Fruit fly (Drosophila melanogaster) whole organism, embryonic: ENCODE measurements around the gene CG13601.
A peak's percentile ranks its signal among the peaks of the same experiment; 100 is the strongest.

Experiments used
- Ada2b ChIP-seq: fragments of 200-800 bp; sonication (Bioruptor generic); IDR thresholded peaks from 2 replicates; pipeline ENCODE4 v1.3.6; 2022; ENCODE audit warnings: missing biosample characterization, missing genetic modification characterization
- Awh ChIP-seq: fragments of 200-800 bp; sonication (Bioruptor generic); IDR thresholded peaks from 2 replicates; pipeline ENCODE4, ENCODE4 v1.3.6; 2022; ENCODE audit warnings: missing biosample characterization, missing genetic modification characterization
- B-H2 ChIP-seq: fragments of 200-800 bp; sonication (Bioruptor generic); optimal IDR thresholded peaks from 2 replicates; lab custom pipeline; 2018; ENCODE audit warnings: missing biosample characterization, mild to moderate bottlenecking, missing genetic modification characterization
- CG10147 ChIP-seq: fragments of 200-800 bp; sonication (Bioruptor generic); optimal IDR thresholded peaks from 2 replicates; lab custom pipeline; 2019; ENCODE audit warnings: missing biosample characterization, mild to moderate bottlenecking, missing genetic modification characterization, moderate library complexity
- CG1024 ChIP-seq: fragments of 200-800 bp; sonication (Bioruptor generic); IDR thresholded peaks from 2 replicates; pipeline ENCODE4 v1.3.6; 2022; ENCODE audit warnings: missing biosample characterization, missing genetic modification characterization
- CG10462 ChIP-seq: fragments of 200-800 bp; sonication (Bioruptor generic); optimal IDR thresholded peaks from 2 replicates; lab custom pipeline; 2016; ENCODE audit warnings: missing biosample characterization, missing genetic modification characterization
- CG11723 ChIP-seq: fragments of 200-800 bp; sonication (Bioruptor generic); optimal IDR thresholded peaks from 2 replicates; lab custom pipeline; 2017; ENCODE audit warnings: missing biosample characterization, mild to moderate bottlenecking, missing genetic modification characterization
- CG12942 ChIP-seq: fragments of 200-800 bp; sonication (Bioruptor generic); optimal IDR thresholded peaks from 3 replicates; lab custom pipeline; 2016; ENCODE audit warnings: missing biosample characterization, missing genetic modification characterization
- CG13424 ChIP-seq: fragments of 200-800 bp; sonication (Bioruptor generic); optimal IDR thresholded peaks from 2 replicates; lab custom pipeline; 2019; ENCODE audit warnings: missing biosample characterization, mild to moderate bottlenecking, missing genetic modification characterization, moderate library complexity
- CG13775 ChIP-seq: fragments of 200-800 bp; sonication (Bioruptor generic); optimal IDR thresholded peaks from 3 replicates; lab custom pipeline; 2017; ENCODE audit warnings: missing biosample characterization, mild to moderate bottlenecking, missing genetic modification characterization
- CG13894 ChIP-seq: fragments of 200-800 bp; sonication (Bioruptor generic); optimal IDR thresholded peaks from 3 replicates; lab custom pipeline; 2018; ENCODE audit warnings: missing biosample characterization, mild to moderate bottlenecking, missing genetic modification characterization, moderate library complexity
- CG14710 ChIP-seq: fragments of 200-800 bp; sonication (Bioruptor generic); optimal IDR thresholded peaks from 3 replicates; lab custom pipeline; 2019; ENCODE audit warnings: missing biosample characterization, mild to moderate bottlenecking, missing genetic modification characterization, moderate library complexity
- CG2116 ChIP-seq: fragments of 200-800 bp; sonication (Bioruptor generic); optimal IDR thresholded peaks from 3 replicates; lab custom pipeline; 2018; ENCODE audit warnings: missing biosample characterization, mild to moderate bottlenecking, missing genetic modification characterization
- CG2129 ChIP-seq: fragments of 200-800 bp; sonication (Bioruptor generic); IDR thresholded peaks from 2 replicates; pipeline ENCODE4 v1.3.6; 2022; ENCODE audit warnings: missing biosample characterization, missing genetic modification characterization; ENCODE audit not compliant: partially characterized antibody
- CG3847 ChIP-seq: fragments of 200-800 bp; sonication (Bioruptor generic); IDR thresholded peaks from 2 replicates; pipeline ENCODE4 v1.3.6; 2022; ENCODE audit warnings: missing biosample characterization, missing genetic modification characterization
- CG6254 ChIP-seq: fragments of 200-800 bp; sonication (Bioruptor generic); optimal IDR thresholded peaks from 3 replicates; lab custom pipeline; 2017; ENCODE audit warnings: mild to moderate bottlenecking, missing biosample characterization, missing genetic modification reagents, missing genetic modification characterization
- CG7963 ChIP-seq: fragments of 200-800 bp; sonication (Bioruptor generic); IDR thresholded peaks from 3 replicates; pipeline ENCODE4 v1.3.6; 2022; ENCODE audit warnings: missing biosample characterization, missing genetic modification characterization; ENCODE audit not compliant: partially characterized antibody
- CG8388 ChIP-seq: fragments of 200-800 bp; sonication (Bioruptor generic); optimal IDR thresholded peaks from 2 replicates; lab custom pipeline; 2019; ENCODE audit warnings: missing biosample characterization, mild to moderate bottlenecking, missing genetic modification characterization, moderate library complexity
- CG9437 ChIP-seq: fragments of 200-800 bp; sonication (Bioruptor generic); optimal IDR thresholded peaks from 2 replicates; lab custom pipeline; 2018; ENCODE audit warnings: missing biosample characterization, mild to moderate bottlenecking, missing genetic modification characterization
- CG9797 ChIP-seq: fragments of 200-800 bp; sonication (Bioruptor generic); optimal IDR thresholded peaks from 3 replicates; lab custom pipeline; 2018; ENCODE audit warnings: missing biosample characterization, mild to moderate bottlenecking, missing genetic modification characterization
- CG9876 ChIP-seq: fragments of 200-800 bp; sonication (Bioruptor generic); optimal IDR thresholded peaks from 2 replicates; lab custom pipeline; 2016; ENCODE audit warnings: missing biosample characterization, missing genetic modification characterization
- Chrac-16 ChIP-seq: fragments of 200-800 bp; sonication (Bioruptor generic); optimal IDR thresholded peaks from 3 replicates; lab custom pipeline; 2016; ENCODE audit warnings: missing biosample characterization, missing genetic modification characterization
- Drgx ChIP-seq: fragments of 200-800 bp; sonication (Bioruptor generic); IDR thresholded peaks from 2 replicates; pipeline ENCODE4 v1.3.6; 2022; ENCODE audit warnings: missing biosample characterization, missing genetic modification characterization
- Elba2 ChIP-seq: fragments of 200-800 bp; sonication (Bioruptor generic); optimal IDR thresholded peaks from 3 replicates; lab custom pipeline; 2016; ENCODE audit warnings: missing biosample characterization, missing genetic modification characterization
- Hmr ChIP-seq: fragments of 200-800 bp; sonication (Bioruptor generic); optimal IDR thresholded peaks from 3 replicates; lab custom pipeline; 2017; ENCODE audit warnings: mild to moderate bottlenecking, missing biosample characterization, missing genetic modification reagents, missing genetic modification characterization
- Rfx ChIP-seq: fragments of 200-800 bp; sonication (Bioruptor generic); IDR thresholded peaks from 2 replicates; pipeline ENCODE4 v1.3.6; 2022; ENCODE audit warnings: missing biosample characterization, missing genetic modification characterization
- Spps ChIP-seq: fragments of 200-800 bp; sonication (Bioruptor generic); optimal IDR thresholded peaks from 2 replicates; lab custom pipeline; 2018; ENCODE audit warnings: missing biosample characterization, mild to moderate bottlenecking, missing genetic modification characterization
- Taf1 ChIP-seq: fragments of 200-800 bp; sonication (Bioruptor generic); IDR thresholded peaks from 2 replicates; pipeline ENCODE4 v1.3.6; 2022; ENCODE audit warnings: missing biosample characterization, missing genetic modification characterization
- Xrp1 ChIP-seq: fragments of 200-800 bp; sonication (Bioruptor generic); IDR thresholded peaks from 2 replicates; pipeline ENCODE4 v1.3.6; 2022; ENCODE audit warnings: missing biosample characterization, missing genetic modification characterization
- ab ChIP-seq: fragments of 200-800 bp; sonication (Bioruptor generic); optimal IDR thresholded peaks from 2 replicates; lab custom pipeline; 2016; ENCODE audit warnings: missing biosample characterization, missing genetic modification characterization
- bbx ChIP-seq: fragments of 200-800 bp; sonication (Bioruptor generic); IDR thresholded peaks from 2 replicates; pipeline ENCODE4 v1.3.6; 2022; ENCODE audit warnings: missing biosample characterization, missing genetic modification characterization; ENCODE audit not compliant: partially characterized antibody
- bowl ChIP-seq: fragments of 200-800 bp; sonication (Bioruptor generic); IDR thresholded peaks from 2 replicates; pipeline ENCODE4 v1.3.6; 2022; ENCODE audit warnings: missing biosample characterization, missing genetic modification characterization
- cg ChIP-seq: fragments of 200-800 bp; sonication (Bioruptor generic); optimal IDR thresholded peaks from 3 replicates; lab custom pipeline; 2019; ENCODE audit warnings: missing biosample characterization, mild to moderate bottlenecking, missing genetic modification characterization, moderate library complexity
- crc ChIP-seq: fragments of 200-800 bp; sonication (Bioruptor generic); optimal IDR thresholded peaks from 2 replicates; lab custom pipeline; 2016; ENCODE audit warnings: missing biosample characterization, missing genetic modification characterization
- dan ChIP-seq: fragments of 200-800 bp; sonication (Bioruptor generic); IDR thresholded peaks from 2 replicates; pipeline ENCODE4 v1.3.6; 2022; ENCODE audit warnings: missing biosample characterization, missing genetic modification characterization
- danr ChIP-seq: fragments of 200-800 bp; sonication (Bioruptor generic); IDR thresholded peaks from 2 replicates; pipeline ENCODE4 v1.3.6; 2022; ENCODE audit warnings: missing biosample characterization, missing genetic modification characterization
- eve ChIP-seq, 2 experiments: fragments of >200 bp; optimal IDR thresholded peaks; 2 replicates each; lab custom pipeline; 2017; ENCODE audit warnings: missing biosample characterization in 2 of 2, missing genetic modification characterization in 2 of 2
- ftz-f1 ChIP-seq: fragments of 200-800 bp; sonication (Bioruptor generic); optimal IDR thresholded peaks from 2 replicates; lab custom pipeline; 2016; ENCODE audit warnings: missing biosample characterization, missing genetic modification characterization
- fu2 ChIP-seq: fragments of 200-800 bp; sonication (Bioruptor generic); optimal IDR thresholded peaks from 2 replicates; lab custom pipeline; 2016; ENCODE audit warnings: missing biosample characterization, missing genetic modification characterization
- ind ChIP-seq: fragments of 200-800 bp; sonication (Bioruptor generic); optimal IDR thresholded peaks from 3 replicates; lab custom pipeline; 2016; ENCODE audit warnings: missing biosample characterization, missing genetic modification characterization
- jing ChIP-seq: fragments of 200-800 bp; sonication (Bioruptor generic); optimal IDR thresholded peaks from 2 replicates; lab custom pipeline; 2018; ENCODE audit warnings: missing biosample characterization, mild to moderate bottlenecking, missing genetic modification characterization
- lbe ChIP-seq: fragments of 200-800 bp; sonication (Bioruptor generic); optimal IDR thresholded peaks from 2 replicates; lab custom pipeline; 2016; ENCODE audit warnings: missing biosample characterization, mild to moderate bottlenecking, missing genetic modification characterization
- nom ChIP-seq: fragments of 200-800 bp; sonication (Bioruptor generic); optimal IDR thresholded peaks from 2 replicates; lab custom pipeline; 2017; ENCODE audit warnings: missing biosample characterization, missing genetic modification characterization, mild to moderate bottlenecking, moderate library complexity, missing genetic modification reagents
- pum ChIP-seq: fragments of 200-800 bp; sonication (Bioruptor generic); optimal IDR thresholded peaks from 2 replicates; lab custom pipeline; 2016; ENCODE audit warnings: missing biosample characterization, missing genetic modification characterization
- slbo ChIP-seq: fragments of 200-800 bp; sonication (Bioruptor generic); IDR thresholded peaks from 2 replicates; pipeline ENCODE4 v1.3.6; 2022; ENCODE audit warnings: missing biosample characterization, missing genetic modification characterization
- tll ChIP-seq, 2 experiments: fragments of 200-800 bp in 1 of 2; fragments of >200 bp in 1 of 2; sonication (Bioruptor generic) in 1 of 2; optimal IDR thresholded peaks; 2 replicates each; lab custom pipeline; 2017 to 2019; ENCODE audit warnings: missing biosample characterization in 2 of 2, missing genetic modification characterization in 2 of 2, mild to moderate bottlenecking in 1 of 2, moderate library complexity in 1 of 2
- vfl ChIP-seq: fragments of 200-800 bp; sonication (Bioruptor generic); optimal IDR thresholded peaks from 2 replicates; lab custom pipeline; 2016; ENCODE audit warnings: missing biosample characterization, missing genetic modification characterization
- zen2 ChIP-seq: fragments of 200-800 bp; sonication (Bioruptor generic); IDR thresholded peaks from 3 replicates; pipeline ENCODE4 v1.3.6; 2022; ENCODE audit warnings: missing biosample characterization, missing genetic modification characterization; ENCODE audit not compliant: partially characterized antibody
- zf30C ChIP-seq: fragments of 200-800 bp; sonication (Bioruptor generic); optimal IDR thresholded peaks from 3 replicates; lab custom pipeline; 2018; ENCODE audit warnings: missing biosample characterization, mild to moderate bottlenecking, missing genetic modification characterization

CG13601 gene

DNA sequence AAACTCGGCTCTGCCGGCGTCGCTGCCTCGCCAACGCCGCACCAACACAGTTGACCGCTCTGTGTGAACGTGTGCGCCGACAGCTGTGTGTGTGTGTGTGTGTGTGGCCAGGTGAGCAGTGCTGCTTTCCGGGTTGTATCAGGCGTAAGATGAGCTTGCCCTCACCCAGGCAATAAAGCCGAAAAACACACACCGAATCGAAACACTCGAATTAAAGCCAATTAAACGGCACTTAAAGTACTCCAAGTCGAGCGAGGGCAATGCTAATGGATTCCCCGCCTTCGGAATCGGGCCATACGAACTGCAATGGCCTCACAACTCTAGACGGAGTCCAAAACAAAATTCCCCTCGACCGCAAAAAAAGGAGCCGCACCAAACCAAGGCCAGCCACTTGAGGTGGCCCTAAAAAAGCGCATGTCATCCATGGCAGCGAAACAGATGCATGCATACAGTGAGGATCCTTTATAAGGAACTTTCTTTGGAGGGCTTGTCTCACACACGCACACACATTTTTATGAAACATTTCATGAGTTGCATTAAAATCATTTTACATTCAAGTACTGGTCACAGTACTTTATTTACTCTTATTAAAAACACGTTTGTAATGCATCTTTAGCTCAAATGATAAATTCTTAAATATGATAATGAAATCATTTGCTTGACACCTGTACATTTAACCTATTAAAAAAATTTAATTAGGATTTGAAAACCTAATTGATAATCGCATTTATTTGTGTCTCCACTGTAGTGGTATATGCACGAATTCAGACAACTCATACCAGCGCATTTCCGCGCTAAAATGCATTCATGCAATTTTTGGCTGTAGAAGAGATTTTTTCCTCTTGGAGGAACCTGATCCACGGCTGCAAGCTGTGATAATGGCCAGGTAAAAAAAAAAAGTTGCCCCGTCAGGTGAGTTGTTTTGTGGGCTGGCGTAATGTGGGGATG is 21.3 kb upstream of the CG13601 start:
- peak; percentile 56; the same call in 1 of the 2 replicates for TF ChIP-seq Drgx (GFP tag; lab: Robert Waterston, UW)
- peak; percentile 86 for TF ChIP-seq nom (GFP tag; lab: Kevin White, UChicago)
- TF ChIP-seq crc (GFP tag; lab: Kevin White, UChicago): no peak
- TF ChIP-seq CG12942 (GFP tag; lab: Kevin White, UChicago): no peak
- TF ChIP-seq CG13424 (tag; lab: Kevin White, UChicago): no peak
- TF ChIP-seq CG9876: no peak
- TF ChIP-seq CG9797: no peak
- no peak for TF ChIP-seq ab (GFP tag; lab: Kevin White, UChicago)
- no peak for TF ChIP-seq CG10147 (GFP tag; lab: Kevin White, UChicago)
- no peak for TF ChIP-seq vfl (GFP tag; lab: Kevin White, UChicago)
- TF ChIP-seq Taf1 (GFP tag; lab: Robert Waterston, UW): no peak
- no peak for TF ChIP-seq B-H2 (GFP tag; lab: Kevin White, UChicago)
- no peak for TF ChIP-seq Rfx (GFP tag; lab: Robert Waterston, UW)
- no peak for TF ChIP-seq pum (GFP tag; lab: Kevin White, UChicago)
- no peak for TF ChIP-seq Awh (GFP tag; lab: Robert Waterston, UW)
- TF ChIP-seq fu2: no peak
- peak; percentile 87 for TF ChIP-seq lbe (GFP tag; lab: Kevin White, UChicago)
- no peak for TF ChIP-seq Elba2 (GFP tag; lab: Kevin White, UChicago)
- TF ChIP-seq CG3847 (GFP tag; lab: Robert Waterston, UW): 0 out of 2 replicates have a peak, but pooled peaks have one; percentile 19
- no peak for TF ChIP-seq CG9437 (GFP tag; lab: Kevin White, UChicago)
- TF ChIP-seq CG13894 (tag; lab: Kevin White, UChicago): no peak
- no peak for TF ChIP-seq bbx (GFP tag; lab: Robert Waterston, UW)
- TF ChIP-seq CG14710 (tag; lab: Kevin White, UChicago): no peak
- TF ChIP-seq zf30C (GFP tag; lab: Kevin White, UChicago): no peak
- no peak for TF ChIP-seq tll (GFP tag; optimal IDR thresholded peaks at IDR 0.05; lab: Kevin White, UChicago)
- TF ChIP-seq dan (GFP tag; lab: Robert Waterston, UW): no peak
- no peak for TF ChIP-seq bowl (GFP tag; lab: Robert Waterston, UW)
- TF ChIP-seq zen2 (GFP tag; lab: Robert Waterston, UW): no peak
- no peak for TF ChIP-seq CG6254
- TF ChIP-seq Hmr (GFP tag; lab: Kevin White, UChicago): no peak
- TF ChIP-seq ftz-f1 (GFP tag; lab: Kevin White, UChicago): no peak
- no peak for TF ChIP-seq CG10462
- 0 out of 2 replicates have a peak, but pooled peaks have one; percentile 29 for TF ChIP-seq slbo (GFP tag; lab: Robert Waterston, UW)
- TF ChIP-seq eve (GFP tag; optimal IDR thresholded peaks at IDR 0.05; lab: Kevin White, UChicago): no peak
- no peak for TF ChIP-seq CG7963 (GFP tag; lab: Robert Waterston, UW)
- TF ChIP-seq Xrp1 (GFP tag; lab: Robert Waterston, UW): no peak
- TF ChIP-seq CG1024 (GFP tag; lab: Robert Waterston, UW): no peak
- TF ChIP-seq jing (GFP tag; lab: Kevin White, UChicago): no peak
- no peak for TF ChIP-seq Ada2b (GFP tag; lab: Robert Waterston, UW)
- TF ChIP-seq CG11723 (GFP tag; lab: Kevin White, UChicago): no peak
- no peak for TF ChIP-seq ind
- no peak for TF ChIP-seq CG8388
- TF ChIP-seq CG13775 (GFP tag; lab: Kevin White, UChicago): no peak
- no peak for TF ChIP-seq CG2129 (GFP tag; lab: Robert Waterston, UW)
- TF ChIP-seq cg (GFP tag; lab: Kevin White, UChicago): peak; percentile 20
- no peak for TF ChIP-seq Chrac-16 (GFP tag; lab: Kevin White, UChicago)
- TF ChIP-seq CG2116 (GFP tag; lab: Kevin White, UChicago): no peak
- TF ChIP-seq danr (GFP tag; lab: Robert Waterston, UW): no peak
- TF ChIP-seq Spps (tag; lab: Kevin White, UChicago): no peak
